Fruit fly (Drosophila melanogaster): Measurements from ENCODE around the gene CG42779.

Gene CG42779

dm6 chr3R:17118917-17119378 is 2.4 kb upstream of the CG42779 start:
- TF ChIP-seq CG1233 (GFP tag; optimal IDR thresholded peaks at IDR 0.05) (no peak), crc (GFP tag; optimal IDR thresholded peaks at IDR 0.05) (no peak), lab (GFP tag; optimal IDR thresholded peaks at IDR 0.05) (peak; percentile 36), toy (GFP tag; IDR thresholded peaks at IDR 0.05) (no peak), tna (GFP tag; IDR thresholded peaks at IDR 0.05; ENCODE audit: partially characterized antibody) (0 out of 2 replicates have a peak, but pooled peaks have one; percentile 21), yki (optimal IDR thresholded peaks at IDR 0.05) (peak; percentile 57), Jarid2 (GFP tag; optimal IDR thresholded peaks at IDR 0.05) (peak; percentile 82), H2.0 (GFP tag; IDR thresholded peaks at IDR 0.05) (no peak), Elba2 (GFP tag; optimal IDR thresholded peaks at IDR 0.05) (no peak), zfh2 (GFP tag; optimal IDR thresholded peaks at IDR 0.05) (no peak), CG8089 (GFP tag; optimal IDR thresholded peaks at IDR 0.05) (no peak), row (GFP tag; IDR thresholded peaks at IDR 0.05) (no peak), hbn (GFP tag; IDR thresholded peaks at IDR 0.05; ENCODE audit: partially characterized antibody) (peak; percentile 48; the same call in 1 of the 2 replicates), slp2 (GFP tag; optimal IDR thresholded peaks at IDR 0.05) (no peak), ken (GFP tag; IDR thresholded peaks at IDR 0.05) (no peak), kni (GFP tag; optimal IDR thresholded peaks at IDR 0.05) (peak; percentile 43), mirr (GFP tag; optimal IDR thresholded peaks at IDR 0.05) (no peak), grau (tag; optimal IDR thresholded peaks at IDR 0.05) (no peak), CG17829 (tag; optimal IDR thresholded peaks at IDR 0.05) (no peak), Fer3 (tag; optimal IDR thresholded peaks at IDR 0.05) (no peak), E2f1 (GFP tag; IDR thresholded peaks at IDR 0.05) (no peak), CG13894 (tag; optimal IDR thresholded peaks at IDR 0.05) (no peak), bigmax (GFP tag; optimal IDR thresholded peaks at IDR 0.05) (no peak), CG31388 (GFP tag; optimal IDR thresholded peaks at IDR 0.05) (no peak), vvl (GFP tag; IDR thresholded peaks at IDR 0.05) (no peak), CG13123 (GFP tag; optimal IDR thresholded peaks at IDR 0.05) (no peak), tll (GFP tag; optimal IDR thresholded peaks at IDR 0.05) (no peak), CG2129 (GFP tag; IDR thresholded peaks at IDR 0.05; ENCODE audit: partially characterized antibody) (no peak), Ets65A (GFP tag) (no peak), PHDP (tag; optimal IDR thresholded peaks at IDR 0.05) (no peak), corto (GFP tag; optimal IDR thresholded peaks at IDR 0.05) (no peak), CG14014 (GFP tag; IDR thresholded peaks at IDR 0.05) (no peak), CG17361 (GFP tag; IDR thresholded peaks at IDR 0.05) (no peak), Hmr (GFP tag; optimal IDR thresholded peaks at IDR 0.05) (no peak), CG2712 (tag; optimal IDR thresholded peaks at IDR 0.05) (no peak), CG4404 (GFP tag; IDR thresholded peaks at IDR 0.05) (no peak), nerfin-2 (GFP tag; IDR thresholded peaks at IDR 0.05; ENCODE audit: partially characterized antibody) (no peak; the same call in 1 of the 2 replicates), D19A (tag; optimal IDR thresholded peaks at IDR 0.05) (no peak), CG8944 (GFP tag; optimal IDR thresholded peaks at IDR 0.05) (no peak), gcm (GFP tag; optimal IDR thresholded peaks at IDR 0.05) (peak; percentile 38), lilli (GFP tag; optimal IDR thresholded peaks at IDR 0.05) (no peak), CG14860 (GFP tag; IDR thresholded peaks at IDR 0.05; ENCODE audit: partially characterized antibody) (no peak), tx (GFP tag; optimal IDR thresholded peaks at IDR 0.05) (no peak), CG30403 (GFP tag; optimal IDR thresholded peaks at IDR 0.05) (no peak), wor (GFP tag; IDR thresholded peaks at IDR 0.05) (no peak), Six4 (GFP tag; optimal IDR thresholded peaks at IDR 0.05) (no peak), CG13424 (tag; optimal IDR thresholded peaks at IDR 0.05) (no peak), CG16813 (GFP tag; IDR thresholded peaks at IDR 0.05; ENCODE audit: partially characterized antibody) (no peak), B-H1 (GFP tag; IDR thresholded peaks at IDR 0.05) (no peak), D19B (GFP tag; optimal IDR thresholded peaks at IDR 0.05) (no peak), prd (optimal IDR thresholded peaks at IDR 0.05) (no peak), prd (GFP tag; IDR thresholded peaks at IDR 0.05) (no peak)

All from whole organism, embryonic.